Worm (Caenorhabditis elegans) whole organism, L3 larva: Measurements from ENCODE around the gene M03F4.6.

ENCODE experiments used
- ceh-16 ChIP-seq: sonication (generic microtip); optimal IDR thresholded peaks from 2 replicates; lab custom pipeline; 2017; ENCODE audit warnings: missing biosample characterization, missing genetic modification characterization
- ceh-82 ChIP-seq: fragments of 150-350 bp; optimal IDR thresholded peaks from 2 replicates; lab custom pipeline; 2014; ENCODE audit warnings: missing biosample characterization, missing genetic modification characterization
- egl-27 ChIP-seq: sonication (generic microtip); optimal IDR thresholded peaks from 4 replicates; lab custom pipeline; 2017; ENCODE audit warnings: missing biosample characterization, missing genetic modification reagents, missing genetic modification characterization
- elt-3 ChIP-seq, 3 experiments: fragments of 150-350 bp in 1 of 3; sonication (generic microtip) in 2 of 3; optimal IDR thresholded peaks; 2 replicates in 2 of 3; 4 replicates in 1 of 3; lab custom pipeline; 2014 to 2017; ENCODE audit warnings: missing biosample characterization in 3 of 3, missing genetic modification characterization in 3 of 3
- fkh-10 ChIP-seq: sonication (generic microtip); optimal IDR thresholded peaks from 2 replicates; lab custom pipeline; 2017; ENCODE audit warnings: missing biosample characterization, missing genetic modification reagents, missing genetic modification characterization
- pha-4 ChIP-seq: fragments of 150-350 bp; optimal IDR thresholded peaks from 2 replicates; lab custom pipeline; 2014; ENCODE audit warnings: missing biosample characterization, missing genetic modification reagents, missing genetic modification characterization
- skn-1 ChIP-seq: fragments of 150-350 bp; optimal IDR thresholded peaks from 2 replicates; lab custom pipeline; 2014; ENCODE audit warnings: missing biosample characterization, missing genetic modification characterization
- unc-39 ChIP-seq: sonication (generic microtip); optimal IDR thresholded peaks from 4 replicates; lab custom pipeline; 2017; ENCODE audit warnings: missing biosample characterization, missing genetic modification characterization
- unc-62 ChIP-seq: fragments of 150-350 bp; sonication (generic microtip); optimal IDR thresholded peaks from 4 replicates; lab custom pipeline; 2014; ENCODE audit warnings: missing biosample characterization, missing genetic modification reagents, missing genetic modification characterization

DNA sequence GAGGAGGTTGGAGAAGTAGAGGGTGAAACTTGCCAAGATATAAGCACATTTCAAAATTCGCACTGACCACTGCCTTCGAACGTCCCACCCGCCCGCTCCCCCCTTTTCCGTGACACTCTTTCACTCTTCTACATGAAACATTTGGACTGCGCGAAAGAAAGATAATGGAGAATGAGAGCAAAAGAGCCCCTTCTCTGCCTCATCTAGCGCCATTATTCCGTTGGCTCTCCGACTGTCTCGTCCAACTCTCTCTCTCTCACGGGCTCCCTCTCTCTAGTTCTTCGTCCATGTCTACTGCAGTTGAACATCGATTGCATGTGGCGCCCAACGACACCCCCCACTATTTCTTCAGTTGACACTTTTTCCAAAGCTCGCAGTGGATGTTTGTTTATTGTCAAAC is 36.2 kb downstream of the M03F4.6 start:
- TF ChIP-seq unc-39 (tag; lab: Kevin White, UChicago) (no peak), ceh-16 (no peak), egl-27 (tag; lab: Kevin White, UChicago) (no peak), fkh-10 (GFP tag; lab: Kevin White, UChicago) (no peak), unc-62 (GFP tag; lab: Kevin White, UChicago) (no peak), skn-1 (tag; lab: Kevin White, UChicago) (no peak), pha-4 (tag; lab: Kevin White, UChicago) (no peak), elt-3 (tag; optimal IDR thresholded peaks at IDR 0.05; lab: Kevin White, UChicago) (no peak), ceh-82 (tag; lab: Kevin White, UChicago) (no peak)
